Worm (Caenorhabditis elegans): ENCODE results near the gene F33A8.7.

- TF ChIP-seq klf-2 (GFP tag; conservative IDR thresholded peaks at IDR 0.05) = no peak
- TF ChIP-seq ztf-29 (GFP tag; IDR thresholded peaks at IDR 0.05) = no peak
- TF ChIP-seq med-1 (GFP tag; optimal IDR thresholded peaks at IDR 0.05; ENCODE audit: insufficient read depth) = no peak
- TF ChIP-seq cog-1 (tag; optimal IDR thresholded peaks at IDR 0.05) = no peak
- no peak for TF ChIP-seq T22C8.4 (GFP tag; IDR thresholded peaks at IDR 0.05)
- TF ChIP-seq flt-1 (GFP tag; IDR thresholded peaks at IDR 0.05) = no peak
- no peak for TF ChIP-seq ztf-23 (GFP tag; IDR thresholded peaks at IDR 0.05)
- TF ChIP-seq ref-1 (GFP tag; conservative IDR thresholded peaks at IDR 0.05) = no peak
Observed at ce11 chrII:11004381-11004780, 21.1 kb downstream of the F33A8.7 start.
